Fruit fly (Drosophila melanogaster): ENCODE data around the gene CG2116.

CG2116 gene

dm6 chrX:8152718-8153117 lies 23.1 kb downstream of the CG2116 start, which contains the start of gene CG18262 (continued):
- no peak for TF ChIP-seq al (GFP tag; IDR thresholded peaks at IDR 0.05)
- TF ChIP-seq CG3847 (GFP tag; IDR thresholded peaks at IDR 0.05) = peak; percentile 28; the same call in 1 of the 2 replicates
- TF ChIP-seq ewg (GFP tag; optimal IDR thresholded peaks at IDR 0.05) = no peak
- no peak for TF ChIP-seq D19A (tag; optimal IDR thresholded peaks at IDR 0.05)
- no peak for TF ChIP-seq Bgb (GFP tag; IDR thresholded peaks at IDR 0.05; ENCODE audit: partially characterized antibody)
- TF ChIP-seq MTF-1 (GFP tag; optimal IDR thresholded peaks at IDR 0.05; ENCODE audit: borderline replicate concordance) = no peak
- no peak for TF ChIP-seq cad (GFP tag; optimal IDR thresholded peaks at IDR 0.05)
- TF ChIP-seq CG34376 (GFP tag; optimal IDR thresholded peaks at IDR 0.05) = no peak
- TF ChIP-seq Oaz (GFP tag; IDR thresholded peaks at IDR 0.05) = no peak
- TF ChIP-seq rib (GFP tag; IDR thresholded peaks at IDR 0.05) = no peak
- no peak for TF ChIP-seq br (optimal IDR thresholded peaks at IDR 0.05)
- no peak for TF ChIP-seq CG16863 (GFP tag; optimal IDR thresholded peaks at IDR 0.05)
- no peak for TF ChIP-seq CG1233 (GFP tag; optimal IDR thresholded peaks at IDR 0.05)
- TF ChIP-seq lmd (GFP tag; IDR thresholded peaks at IDR 0.05) = no peak
- no peak for TF ChIP-seq CG13123 (GFP tag; optimal IDR thresholded peaks at IDR 0.05)
- peak; percentile 47 for TF ChIP-seq Dref (GFP tag; IDR thresholded peaks at IDR 0.05)
- no peak for TF ChIP-seq CG2116 (GFP tag; optimal IDR thresholded peaks at IDR 0.05)
- TF ChIP-seq CHES-1-like (GFP tag; optimal IDR thresholded peaks at IDR 0.05) = no peak
- no peak for TF ChIP-seq Lhr (GFP tag; optimal IDR thresholded peaks at IDR 0.05)
- TF ChIP-seq ci (GFP tag; IDR thresholded peaks at IDR 0.05) = 0 out of 3 replicates have a peak, but pooled peaks have one; percentile 26
- no peak for TF ChIP-seq tna (GFP tag; IDR thresholded peaks at IDR 0.05; ENCODE audit: partially characterized antibody)
- TF ChIP-seq dpn (GFP tag; optimal IDR thresholded peaks at IDR 0.05) = no peak
- no peak for TF ChIP-seq Aef1 (GFP tag; IDR thresholded peaks at IDR 0.05)
- TF ChIP-seq Sox102F (GFP tag; optimal IDR thresholded peaks at IDR 0.05) = no peak
- TF ChIP-seq CTCF (GFP tag; optimal IDR thresholded peaks at IDR 0.05) = peak; percentile 23
- peak; percentile 33 for TF ChIP-seq Myb (GFP tag; optimal IDR thresholded peaks at IDR 0.05)
- TF ChIP-seq CG1603 (tag; optimal IDR thresholded peaks at IDR 0.05) = no peak
- no peak for TF ChIP-seq CG8944 (GFP tag; optimal IDR thresholded peaks at IDR 0.05)
- no peak for TF ChIP-seq CG14965 (GFP tag; optimal IDR thresholded peaks at IDR 0.05; ENCODE audit: borderline replicate concordance)
- no peak for TF ChIP-seq CG10147 (GFP tag; optimal IDR thresholded peaks at IDR 0.05)
- peak; percentile 89 for TF ChIP-seq E2f2 (GFP tag; IDR thresholded peaks at IDR 0.05)
- no peak for TF ChIP-seq CG11456 (GFP tag; IDR thresholded peaks at IDR 0.05)
- no peak for TF ChIP-seq ro (GFP tag; IDR thresholded peaks at IDR 0.05)
- TF ChIP-seq B-H2 (GFP tag; optimal IDR thresholded peaks at IDR 0.05) = peak; percentile 14
- TF ChIP-seq Neu2 (GFP tag; optimal IDR thresholded peaks at IDR 0.05; ENCODE audit: borderline replicate concordance) = no peak
- TF ChIP-seq Trl (optimal IDR thresholded peaks at IDR 0.05) = no peak
- TF ChIP-seq Trl (GFP tag; optimal IDR thresholded peaks at IDR 0.05) = no peak
- TF ChIP-seq ssp (GFP tag; IDR thresholded peaks at IDR 0.05) = no peak
- TF ChIP-seq CG12391 (tag; optimal IDR thresholded peaks at IDR 0.05) = no peak
- TF ChIP-seq vnd (GFP tag; IDR thresholded peaks at IDR 0.05; ENCODE audit: partially characterized antibody) = no peak
- peak; percentile 8; the same call in 1 of the 2 replicates for TF ChIP-seq CG13287 (GFP tag; IDR thresholded peaks at IDR 0.05; ENCODE audit: partially characterized antibody)
- TF ChIP-seq crp (GFP tag; optimal IDR thresholded peaks at IDR 0.05) = peak; percentile 23 to 87
- no peak for TF ChIP-seq chn (GFP tag; optimal IDR thresholded peaks at IDR 0.05)
- TF ChIP-seq CG9437 (GFP tag; optimal IDR thresholded peaks at IDR 0.05) = no peak
- TF ChIP-seq MESR4 (GFP tag; optimal IDR thresholded peaks at IDR 0.05) = peak; percentile 39
- no peak for TF ChIP-seq trem (tag; optimal IDR thresholded peaks at IDR 0.05)
- no peak for TF ChIP-seq kay (GFP tag; optimal IDR thresholded peaks at IDR 0.05)
- TF ChIP-seq CG31441 (GFP tag; IDR thresholded peaks at IDR 0.05) = no peak
- no peak for TF ChIP-seq CG12299 (tag; optimal IDR thresholded peaks at IDR 0.05)
- TF ChIP-seq CG9609 (GFP tag; optimal IDR thresholded peaks at IDR 0.05) = no peak
- TF ChIP-seq CG7786 (GFP tag; optimal IDR thresholded peaks at IDR 0.05) = no peak
- TF ChIP-seq amos (GFP tag; IDR thresholded peaks at IDR 0.05; ENCODE audit: partially characterized antibody) = no peak; the same call in 1 of the 2 replicates
- TF ChIP-seq az2 (GFP tag; optimal IDR thresholded peaks at IDR 0.05) = no peak
